Worm (Caenorhabditis elegans) whole organism, L3 larva: Measurements from ENCODE around the gene wago-5.

ENCODE experiments used
- ama-1 ChIP-seq: fragments of 150-350 bp; optimal IDR thresholded peaks from 2 replicates; lab custom pipeline; 2018
- ceh-28 ChIP-seq: fragments of 150-350 bp; optimal IDR thresholded peaks from 2 replicates; lab custom pipeline; 2014; ENCODE audit warnings: missing biosample characterization, missing genetic modification reagents, missing genetic modification characterization
- fkh-10 ChIP-seq: sonication (generic microtip); optimal IDR thresholded peaks from 2 replicates; lab custom pipeline; 2017; ENCODE audit warnings: missing biosample characterization, missing genetic modification reagents, missing genetic modification characterization
- fos-1 ChIP-seq: fragments of 150-350 bp; optimal IDR thresholded peaks from 2 replicates; lab custom pipeline; 2014; ENCODE audit warnings: missing biosample characterization, missing genetic modification characterization
- nfya-1 ChIP-seq: sonication (generic microtip); optimal IDR thresholded peaks from 2 replicates; lab custom pipeline; 2017; ENCODE audit warnings: missing genetic modification characterization, mild to moderate bottlenecking, missing compliant biosample characterization, antibody characterized with exemption, moderate library complexity; ENCODE audit not compliant: insufficient read depth
- nhr-11 ChIP-seq: fragments of 150-350 bp; optimal IDR thresholded peaks from 2 replicates; lab custom pipeline; 2014; ENCODE audit warnings: missing biosample characterization, missing genetic modification characterization
- nhr-28 ChIP-seq: fragments of 150-350 bp; optimal IDR thresholded peaks from 2 replicates; lab custom pipeline; 2014; ENCODE audit warnings: missing biosample characterization, missing genetic modification characterization
- pha-4 ChIP-seq: fragments of 150-350 bp; optimal IDR thresholded peaks from 2 replicates; lab custom pipeline; 2014; ENCODE audit warnings: missing biosample characterization, missing genetic modification reagents, missing genetic modification characterization
- unc-39 ChIP-seq: sonication (generic microtip); optimal IDR thresholded peaks from 4 replicates; lab custom pipeline; 2017; ENCODE audit warnings: missing biosample characterization, missing genetic modification characterization

ce11 chrII:5828486-5828885 is 13.2 kb upstream of the wago-5 start, which contains the start of gene ZK1248.11:
- TF ChIP-seq fos-1 (tag; lab: Kevin White, UChicago) = no peak
- no peak for TF ChIP-seq unc-39 (tag; lab: Kevin White, UChicago)
- no peak for TF ChIP-seq nhr-28
- TF ChIP-seq fkh-10 (GFP tag; lab: Kevin White, UChicago) = no peak
- TF ChIP-seq pha-4 (tag; lab: Kevin White, UChicago) = no peak
- TF ChIP-seq nfya-1 (tag; lab: Kevin White, UChicago) = no peak
- TF ChIP-seq ceh-28 (tag; lab: Kevin White, UChicago) = no peak
- no peak for TF ChIP-seq ama-1
- TF ChIP-seq nhr-11 (tag; lab: Kevin White, UChicago) = no peak
